Fruit fly (Drosophila melanogaster): ENCODE results near the gene CG15576.
A peak's percentile ranks its signal among the peaks of the same experiment; 100 is the strongest.

CG15576 gene

dm6 chrX:4247013-4247412, 5.6 kb downstream of the CG15576 start, which contains the start of gene CG43134:
TSS of gene CG43134 (plus strand) at chrX:4247313.
- no peak for TF ChIP-seq dsf (GFP tag; optimal IDR thresholded peaks at IDR 0.05; ENCODE audit: borderline replicate concordance)
- TF ChIP-seq h (GFP tag; optimal IDR thresholded peaks at IDR 0.05): no peak
- no peak for TF ChIP-seq N (GFP tag; optimal IDR thresholded peaks at IDR 0.05)
- TF ChIP-seq ey (GFP tag; optimal IDR thresholded peaks at IDR 0.05): no peak
- no peak for TF ChIP-seq fru (GFP tag; optimal IDR thresholded peaks at IDR 0.05)
- TF ChIP-seq Abd-B (GFP tag; optimal IDR thresholded peaks at IDR 0.05): no peak
- TF ChIP-seq usp (GFP tag; optimal IDR thresholded peaks at IDR 0.05): no peak
- TF ChIP-seq pan (optimal IDR thresholded peaks at IDR 0.05): no peak

- TF ChIP-seq dmrt93B (GFP tag; optimal IDR thresholded peaks at IDR 0.05): no peak
- no peak for TF ChIP-seq GATAd (GFP tag; optimal IDR thresholded peaks at IDR 0.05)
- no peak for TF ChIP-seq CrebA (GFP tag; optimal IDR thresholded peaks at IDR 0.05; ENCODE audit: borderline replicate concordance)
Observed at dm6 chrX:4246039-4246438, 6.6 kb downstream of the CG15576 start, which contains the start of gene Muc4B. TSS of gene Muc4B (minus strand) at chrX:4246139.

DNA sequence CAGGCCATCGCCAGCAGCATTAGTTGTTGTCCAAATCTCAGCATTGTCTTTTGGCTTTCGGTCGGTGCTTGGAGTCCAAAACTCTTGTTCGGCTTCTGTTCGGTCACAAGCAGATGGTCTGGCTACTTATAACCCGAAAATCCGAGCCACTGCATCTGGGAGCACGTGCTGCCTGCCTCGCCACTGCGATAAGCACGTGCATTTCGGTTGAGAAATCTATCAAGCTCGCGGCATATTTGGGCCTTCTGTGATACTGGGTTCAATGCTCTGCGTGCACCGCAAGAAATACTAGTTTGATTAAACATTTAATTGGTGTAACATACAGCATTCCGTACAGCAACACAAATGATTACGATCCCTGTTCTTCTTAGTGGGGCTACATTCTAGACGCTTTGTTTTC, 9.9 kb downstream of the CG15576 start, which contains the start of gene Femcoat:
Gene Femcoat, minus strand, starts transcription at position 101 of the 400 bp plus-strand sequence.
- no peak for TF ChIP-seq jim (GFP tag; optimal IDR thresholded peaks at IDR 0.05)
- no peak for TF ChIP-seq Hr78 (GFP tag; optimal IDR thresholded peaks at IDR 0.05)
- no peak for TF ChIP-seq Vsx2 (GFP tag; optimal IDR thresholded peaks at IDR 0.05; ENCODE audit: partially characterized antibody)
- no peak for TF ChIP-seq Rel (GFP tag; optimal IDR thresholded peaks at IDR 0.05)
- no peak for TF ChIP-seq Rel (tag; optimal IDR thresholded peaks at IDR 0.05)
- no peak for TF ChIP-seq rgr (GFP tag; optimal IDR thresholded peaks at IDR 0.05)
- TF ChIP-seq ey (GFP tag; optimal IDR thresholded peaks at IDR 0.05): no peak
- no peak for TF ChIP-seq Dfd (GFP tag; optimal IDR thresholded peaks at IDR 0.05)
- no peak for TF ChIP-seq Abd-B (GFP tag; optimal IDR thresholded peaks at IDR 0.05)
- TF ChIP-seq sv (GFP tag; optimal IDR thresholded peaks at IDR 0.05): no peak
- no peak for TF ChIP-seq foxo (GFP tag; optimal IDR thresholded peaks at IDR 0.05)

dm6 chrX:4240146-4240545, 12.4 kb downstream of the CG15576 start:
- TF ChIP-seq Myc (optimal IDR thresholded peaks at IDR 0.05) (peak; percentile 9), dmrt93B (GFP tag; optimal IDR thresholded peaks at IDR 0.05) (no peak)

dm6 chrX:4225020-4225419, 27.6 kb downstream of the CG15576 start:
- TF ChIP-seq usp (GFP tag; optimal IDR thresholded peaks at IDR 0.05): no peak
- no peak for TF ChIP-seq OdsH (GFP tag; optimal IDR thresholded peaks at IDR 0.05)
- TF ChIP-seq Jra (GFP tag; optimal IDR thresholded peaks at IDR 0.05): no peak
- TF ChIP-seq Mio (GFP tag; optimal IDR thresholded peaks at IDR 0.05): no peak
- no peak for TF ChIP-seq pan (optimal IDR thresholded peaks at IDR 0.05)
- TF ChIP-seq sv (GFP tag; optimal IDR thresholded peaks at IDR 0.05): no peak
- TF ChIP-seq Dfd (GFP tag; optimal IDR thresholded peaks at IDR 0.05): no peak
- no peak for TF ChIP-seq GATAd (GFP tag; optimal IDR thresholded peaks at IDR 0.05)
- TF ChIP-seq br (GFP tag; optimal IDR thresholded peaks at IDR 0.05): no peak
- no peak for TF ChIP-seq jim (GFP tag; optimal IDR thresholded peaks at IDR 0.05)
- no peak for TF ChIP-seq psq (GFP tag; optimal IDR thresholded peaks at IDR 0.05)
- TF ChIP-seq tai (GFP tag; optimal IDR thresholded peaks at IDR 0.05): no peak
- TF ChIP-seq Myc (optimal IDR thresholded peaks at IDR 0.05): no peak
- no peak for TF ChIP-seq woc (GFP tag; optimal IDR thresholded peaks at IDR 0.05)

- TF ChIP-seq Hr83 (GFP tag; optimal IDR thresholded peaks at IDR 0.05; ENCODE audit: poor library complexity, severe bottlenecking) (no peak), sage (GFP tag; optimal IDR thresholded peaks at IDR 0.05) (no peak)
Observed at dm6 chrX:4217870-4218269, 34.7 kb downstream of the CG15576 start, which contains the start of gene CG15570. TSS of gene CG15570 (plus strand) at chrX:4218170.

DNA sequence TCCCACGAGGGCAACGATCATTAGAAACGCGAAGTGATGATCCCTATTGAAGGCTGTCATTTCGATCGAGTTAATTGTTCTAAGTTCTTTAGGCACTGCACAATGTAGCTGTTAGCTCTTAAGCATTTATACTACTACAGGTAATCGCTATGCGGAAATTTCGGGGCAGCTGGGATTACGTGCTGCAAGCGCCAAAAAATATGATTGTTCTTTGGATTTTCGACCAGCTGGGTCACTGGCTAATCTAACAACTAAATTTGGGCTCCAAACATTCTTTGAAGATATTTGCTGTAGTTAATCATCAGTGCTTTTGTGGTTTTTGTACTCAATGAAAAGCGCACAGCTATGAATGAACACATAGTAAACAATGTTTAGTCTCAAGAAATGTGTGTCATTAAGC, 35.3 kb downstream of the CG15576 start, which contains the start of gene CG15571:
Gene CG15571, minus strand, starts transcription at position 101 of the 400 bp plus-strand sequence.
- TF ChIP-seq Myc (optimal IDR thresholded peaks at IDR 0.05): no peak
- TF ChIP-seq tai (GFP tag; optimal IDR thresholded peaks at IDR 0.05): no peak
- TF ChIP-seq Hr78 (GFP tag; optimal IDR thresholded peaks at IDR 0.05): no peak
- TF ChIP-seq lola (GFP tag; optimal IDR thresholded peaks at IDR 0.05): no peak
- no peak for TF ChIP-seq ey (GFP tag; optimal IDR thresholded peaks at IDR 0.05)
- TF ChIP-seq foxo (GFP tag; optimal IDR thresholded peaks at IDR 0.05): no peak
- TF ChIP-seq Vsx2 (GFP tag; optimal IDR thresholded peaks at IDR 0.05; ENCODE audit: partially characterized antibody): no peak
- TF ChIP-seq sv (GFP tag; optimal IDR thresholded peaks at IDR 0.05): no peak
- no peak for TF ChIP-seq N (GFP tag; optimal IDR thresholded peaks at IDR 0.05)
- no peak for TF ChIP-seq HLH106 (tag; optimal IDR thresholded peaks at IDR 0.05)
- TF ChIP-seq dmrt93B (GFP tag; optimal IDR thresholded peaks at IDR 0.05): no peak
- no peak for TF ChIP-seq CG32264 (GFP tag; optimal IDR thresholded peaks at IDR 0.05)
- no peak for TF ChIP-seq Hr83 (GFP tag; optimal IDR thresholded peaks at IDR 0.05; ENCODE audit: poor library complexity, severe bottlenecking)

Data from whole organism, wandering third instar larva.